Worm (Caenorhabditis elegans): ENCODE results near the gene H11E01.3.

H11E01.3 gene

DNA sequence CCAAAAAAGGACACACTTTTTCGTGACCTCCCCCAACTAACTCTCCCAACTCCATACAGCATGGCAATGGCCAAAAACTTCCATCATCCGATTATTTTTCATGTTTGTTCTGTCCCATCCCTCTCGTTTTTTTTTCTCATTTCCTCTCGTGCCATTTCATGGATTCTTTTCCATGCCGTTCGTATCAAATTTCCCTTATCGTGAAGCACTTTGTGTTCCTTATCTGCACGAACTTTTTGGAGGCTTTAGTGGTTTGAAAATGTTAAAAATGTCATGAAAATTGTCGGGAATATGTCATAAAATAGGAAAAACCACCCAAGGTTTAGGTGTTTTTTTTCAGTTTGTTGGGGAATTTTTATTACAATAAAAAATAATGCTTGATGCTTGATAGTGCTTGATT lies 997 bp upstream of the H11E01.3 start:
- TF ChIP-seq mab-5 (tag; optimal IDR thresholded peaks at IDR 0.05) (no peak), pha-4 (tag; optimal IDR thresholded peaks at IDR 0.05) (no peak), unc-39 (tag; optimal IDR thresholded peaks at IDR 0.05) (no peak), ceh-43 (GFP tag; optimal IDR thresholded peaks at IDR 0.05) (no peak), ham-2 (GFP tag; optimal IDR thresholded peaks at IDR 0.05) (no peak)

DNA sequence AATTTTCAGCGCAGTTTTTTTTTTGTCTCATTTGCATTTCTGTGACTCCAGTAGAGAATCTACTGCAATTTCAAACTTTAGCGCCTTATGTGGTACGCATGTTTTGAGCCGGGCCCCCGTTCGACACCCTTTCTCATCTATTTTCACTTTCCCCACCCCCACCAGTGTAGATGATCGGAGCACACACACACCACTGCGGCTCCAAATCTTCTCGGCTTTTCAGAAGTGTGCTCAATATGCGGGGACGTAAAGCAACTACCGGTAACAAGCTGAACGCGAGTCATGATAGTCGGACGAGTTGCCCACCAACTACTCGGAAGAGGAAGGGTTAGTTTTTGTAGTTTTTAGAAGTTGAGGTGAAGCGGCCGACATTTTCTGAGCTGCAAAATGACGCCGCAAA lies 8.2 kb downstream of the H11E01.3 start:
- TF ChIP-seq cnd-1 (tag; optimal IDR thresholded peaks at IDR 0.05) (no peak), mab-5 (tag; optimal IDR thresholded peaks at IDR 0.05) (no peak), nhr-237 (tag; optimal IDR thresholded peaks at IDR 0.05) (no peak), elt-1 (tag; optimal IDR thresholded peaks at IDR 0.05; ENCODE audit: borderline replicate concordance, insufficient read depth) (no peak), ceh-83 (GFP tag; optimal IDR thresholded peaks at IDR 0.05) (no peak), ceh-43 (GFP tag; optimal IDR thresholded peaks at IDR 0.05) (no peak), M03D4.4 (tag; optimal IDR thresholded peaks at IDR 0.05) (no peak)

ce11 chrX:1613860-1614259 lies 9.2 kb downstream of the H11E01.3 start:
- TF ChIP-seq drap-1 (GFP tag; optimal IDR thresholded peaks at IDR 0.05) (no peak), flh-1 (GFP tag; optimal IDR thresholded peaks at IDR 0.05) (no peak), M03D4.4 (tag; optimal IDR thresholded peaks at IDR 0.05) (no peak), unc-39 (tag; optimal IDR thresholded peaks at IDR 0.05) (no peak), nhr-76 (tag; optimal IDR thresholded peaks at IDR 0.05) (no peak), unc-120 (tag; optimal IDR thresholded peaks at IDR 0.05; ENCODE audit: poor library complexity, severe bottlenecking) (no peak), ces-1 (GFP tag; optimal IDR thresholded peaks at IDR 0.05) (no peak), ham-2 (GFP tag; optimal IDR thresholded peaks at IDR 0.05) (no peak), nhr-2 (tag; optimal IDR thresholded peaks at IDR 0.05) (no peak), elt-1 (tag; optimal IDR thresholded peaks at IDR 0.05; ENCODE audit: borderline replicate concordance, insufficient read depth) (no peak), ceh-39 (tag; optimal IDR thresholded peaks at IDR 0.05) (no peak), bed-3 (GFP tag; optimal IDR thresholded peaks at IDR 0.05) (no peak), lin-13 (tag; optimal IDR thresholded peaks at IDR 0.05) (no peak)

- TF ChIP-seq hlh-1 (tag; optimal IDR thresholded peaks at IDR 0.05) (peak; percentile 40), snpc-4 (tag; optimal IDR thresholded peaks at IDR 0.05) (no peak), tbx-8 (GFP tag; optimal IDR thresholded peaks at IDR 0.05) (no peak)
These were observed 16.2 kb downstream of the H11E01.3 start, which contains the start of gene H11E01.2 for ce11 chrX:1620678-1621449. TSS of gene H11E01.2 (plus strand) at chrX:1621057.

DNA sequence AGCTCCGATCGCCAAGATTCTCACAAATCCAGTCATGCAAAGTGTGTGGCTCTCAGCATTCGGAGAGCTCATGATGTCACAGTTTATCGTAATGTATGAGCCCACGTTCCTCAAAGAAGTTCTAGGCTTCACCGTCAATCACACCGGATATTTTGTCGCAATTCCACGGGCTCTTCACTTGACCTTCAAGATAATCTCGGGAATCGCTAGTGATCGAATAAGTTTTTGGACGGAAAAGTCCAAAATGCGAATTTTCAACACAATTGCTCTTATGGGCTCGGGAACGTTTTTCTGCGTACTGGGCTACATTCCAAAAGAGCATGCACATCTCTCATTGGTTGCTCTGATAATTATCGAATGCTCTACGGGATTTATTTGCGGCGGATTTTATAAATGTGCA lies 18.3 kb downstream of the H11E01.3 start:
- TF ChIP-seq elt-3 (tag; optimal IDR thresholded peaks at IDR 0.05) (no peak), ceh-83 (GFP tag; optimal IDR thresholded peaks at IDR 0.05) (no peak), ham-2 (GFP tag; optimal IDR thresholded peaks at IDR 0.05) (no peak), ces-1 (GFP tag; optimal IDR thresholded peaks at IDR 0.05) (no peak), M03D4.4 (tag; optimal IDR thresholded peaks at IDR 0.05) (no peak), unc-39 (tag; optimal IDR thresholded peaks at IDR 0.05) (no peak), nhr-28 (tag; optimal IDR thresholded peaks at IDR 0.05) (no peak)

ce11 chrX:1627013-1627412 lies 22.3 kb downstream of the H11E01.3 start:
- TF ChIP-seq blmp-1 (tag; optimal IDR thresholded peaks at IDR 0.05), result peak; percentile 55
- no peak for TF ChIP-seq bed-3 (GFP tag; optimal IDR thresholded peaks at IDR 0.05)
- TF ChIP-seq ztf-11 (tag; optimal IDR thresholded peaks at IDR 0.05), result peak; percentile 48
- TF ChIP-seq zip-8 (tag; optimal IDR thresholded peaks at IDR 0.05), result no peak
- TF ChIP-seq lin-13 (tag; optimal IDR thresholded peaks at IDR 0.05), result peak; percentile 36
- peak; percentile 73 for TF ChIP-seq M03D4.4 (tag; optimal IDR thresholded peaks at IDR 0.05)
- peak; percentile 67 for TF ChIP-seq elt-3 (tag; optimal IDR thresholded peaks at IDR 0.05)
- peak; percentile 67 for TF ChIP-seq hlh-1 (tag; optimal IDR thresholded peaks at IDR 0.05)
- TF ChIP-seq nhr-76 (tag; optimal IDR thresholded peaks at IDR 0.05), result no peak
- TF ChIP-seq drap-1 (GFP tag; optimal IDR thresholded peaks at IDR 0.05), result peak; percentile 86
- no peak for TF ChIP-seq ceh-43 (GFP tag; optimal IDR thresholded peaks at IDR 0.05)
- TF ChIP-seq sem-2 (GFP tag; optimal IDR thresholded peaks at IDR 0.05), result no peak
- TF ChIP-seq cnd-1 (tag; optimal IDR thresholded peaks at IDR 0.05), result peak; percentile 69
- peak; percentile 66 for TF ChIP-seq mls-2 (tag; optimal IDR thresholded peaks at IDR 0.05)
- TF ChIP-seq ceh-39 (tag; optimal IDR thresholded peaks at IDR 0.05), result peak; percentile 84
- TF ChIP-seq nhr-12 (tag; optimal IDR thresholded peaks at IDR 0.05), result no peak
- no peak for TF ChIP-seq ham-2 (GFP tag; optimal IDR thresholded peaks at IDR 0.05)
- TF ChIP-seq sptf-1 (tag; optimal IDR thresholded peaks at IDR 0.05), result peak; percentile 88
- peak; percentile 37 for TF ChIP-seq nhr-2 (tag; optimal IDR thresholded peaks at IDR 0.05)
- peak; percentile 76 for TF ChIP-seq mab-5 (tag; optimal IDR thresholded peaks at IDR 0.05)
- TF ChIP-seq snpc-4 (tag; optimal IDR thresholded peaks at IDR 0.05), result no peak
- no peak for TF ChIP-seq unc-39 (tag; optimal IDR thresholded peaks at IDR 0.05)
- no peak for TF ChIP-seq ceh-83 (GFP tag; optimal IDR thresholded peaks at IDR 0.05)
- TF ChIP-seq lsy-2 (tag; optimal IDR thresholded peaks at IDR 0.05), result peak; percentile 75
- peak; percentile 71 for TF ChIP-seq pha-4 (tag; optimal IDR thresholded peaks at IDR 0.05)
- peak; percentile 10 for TF ChIP-seq nhr-28 (tag; optimal IDR thresholded peaks at IDR 0.05)
- peak; percentile 91 for TF ChIP-seq mep-1 (tag; optimal IDR thresholded peaks at IDR 0.05)
- TF ChIP-seq flh-1 (GFP tag; optimal IDR thresholded peaks at IDR 0.05), result no peak
- peak; percentile 98 for TF ChIP-seq nhr-237 (tag; optimal IDR thresholded peaks at IDR 0.05)
- TF ChIP-seq lin-32 (GFP tag; optimal IDR thresholded peaks at IDR 0.05), result peak; percentile 0
- peak; percentile 86 for TF ChIP-seq ces-1 (GFP tag; optimal IDR thresholded peaks at IDR 0.05)
- TF ChIP-seq unc-120 (tag; optimal IDR thresholded peaks at IDR 0.05; ENCODE audit: poor library complexity, severe bottlenecking), result peak; percentile 85
- TF ChIP-seq tbx-8 (GFP tag; optimal IDR thresholded peaks at IDR 0.05), result peak; percentile 45

Data from whole organism, mixed stage, embryonic.